Fruit fly (Drosophila melanogaster) whole organism, embryonic: ENCODE results near the gene Polr3G.

Experiments used
- Antp ChIP-seq: fragments of 200-800 bp; sonication (Bioruptor generic); optimal IDR thresholded peaks from 3 replicates; lab custom pipeline; 2016; ENCODE audit warnings: missing biosample characterization, missing genetic modification characterization
- B-H1 ChIP-seq: fragments of 200-800 bp; sonication (Bioruptor generic); IDR thresholded peaks from 3 replicates; pipeline ENCODE4 v1.3.6; 2022; ENCODE audit warnings: missing biosample characterization, missing genetic modification characterization
- C15 ChIP-seq: fragments of 200-800 bp; sonication (Bioruptor generic); IDR thresholded peaks from 3 replicates; pipeline ENCODE4 v1.3.6; 2022; ENCODE audit warnings: missing biosample characterization, missing genetic modification characterization
- CG10431 ChIP-seq: fragments of 200-800 bp; sonication (Bioruptor generic); optimal IDR thresholded peaks from 3 replicates; lab custom pipeline; 2018; ENCODE audit warnings: missing biosample characterization, mild to moderate bottlenecking, missing genetic modification characterization
- CG10979 ChIP-seq: fragments of 200-800 bp; sonication (Bioruptor generic); optimal IDR thresholded peaks from 2 replicates; lab custom pipeline; 2018; ENCODE audit warnings: missing biosample characterization, mild to moderate bottlenecking, missing genetic modification characterization, moderate library complexity
- CG12659 ChIP-seq: fragments of 200-800 bp; sonication (Bioruptor generic); optimal IDR thresholded peaks from 3 replicates; lab custom pipeline; 2017; ENCODE audit warnings: mild to moderate bottlenecking, missing biosample characterization, missing genetic modification reagents, missing genetic modification characterization
- CG14014 ChIP-seq: fragments of 200-800 bp; sonication (Bioruptor generic); IDR thresholded peaks from 2 replicates; pipeline ENCODE4 v1.3.6; 2022; ENCODE audit warnings: missing biosample characterization, missing genetic modification characterization
- CG15073 ChIP-seq: fragments of 200-800 bp; sonication (Bioruptor generic); optimal IDR thresholded peaks from 2 replicates; lab custom pipeline; 2016; ENCODE audit warnings: missing biosample characterization, missing genetic modification characterization
- CG1529 ChIP-seq: fragments of 200-800 bp; sonication (Bioruptor generic); optimal IDR thresholded peaks from 3 replicates; lab custom pipeline; 2018; ENCODE audit warnings: missing biosample characterization, missing genetic modification characterization
- CG16863 ChIP-seq: fragments of 200-800 bp; sonication (Bioruptor generic); optimal IDR thresholded peaks from 3 replicates; lab custom pipeline; 2016; ENCODE audit warnings: missing biosample characterization, missing genetic modification characterization
- CG17802 ChIP-seq: fragments of 200-800 bp; sonication (Bioruptor generic); optimal IDR thresholded peaks from 2 replicates; lab custom pipeline; 2018; ENCODE audit warnings: missing biosample characterization, mild to moderate bottlenecking, missing genetic modification characterization, moderate library complexity
- CG1792 ChIP-seq: fragments of 200-800 bp; sonication (Bioruptor generic); optimal IDR thresholded peaks from 2 replicates; lab custom pipeline; 2016; ENCODE audit warnings: missing biosample characterization, missing genetic modification characterization
- CG18262 ChIP-seq: fragments of 200-800 bp; optimal IDR thresholded peaks from 3 replicates; lab custom pipeline; 2019; ENCODE audit warnings: missing biosample characterization, mild to moderate bottlenecking, missing genetic modification characterization, moderate library complexity
- CG3995 ChIP-seq: fragments of 200-800 bp; sonication (Bioruptor generic); optimal IDR thresholded peaks from 3 replicates; lab custom pipeline; 2016; ENCODE audit warnings: missing biosample characterization, missing genetic modification characterization
- CG8388 ChIP-seq: fragments of 200-800 bp; sonication (Bioruptor generic); optimal IDR thresholded peaks from 2 replicates; lab custom pipeline; 2019; ENCODE audit warnings: missing biosample characterization, mild to moderate bottlenecking, missing genetic modification characterization, moderate library complexity
- Dp ChIP-seq: fragments of 200-800 bp; sonication (Bioruptor generic); optimal IDR thresholded peaks from 2 replicates; lab custom pipeline; 2018; ENCODE audit warnings: missing biosample characterization, mild to moderate bottlenecking, missing genetic modification characterization, moderate library complexity
- GATAe ChIP-seq: fragments of 200-800 bp; sonication (Bioruptor generic); conservative IDR thresholded peaks from 2 replicates; pipeline ENCODE4 v1.3.6; 2022; ENCODE audit warnings: missing biosample characterization, missing genetic modification characterization
- HmgD ChIP-seq: fragments of 200-800 bp; sonication (Bioruptor generic); optimal IDR thresholded peaks from 3 replicates; lab custom pipeline; 2016; ENCODE audit warnings: missing biosample characterization, missing genetic modification characterization
- HmgZ ChIP-seq: fragments of 200-800 bp; sonication (Bioruptor generic); optimal IDR thresholded peaks from 2 replicates; lab custom pipeline; 2018; ENCODE audit warnings: missing biosample characterization, mild to moderate bottlenecking, missing genetic modification characterization
- Hr78 ChIP-seq, 2 experiments: fragments of 200-800 bp in 1 of 2; fragments of >200 bp in 1 of 2; sonication (Bioruptor generic) in 1 of 2; optimal IDR thresholded peaks; 2 replicates each; lab custom pipeline; 2017 to 2019; ENCODE audit warnings: missing biosample characterization in 2 of 2, missing genetic modification characterization in 2 of 2, mild to moderate bottlenecking in 1 of 2, moderate library complexity in 1 of 2
- Lhr ChIP-seq: fragments of 200-800 bp; sonication (Bioruptor generic); optimal IDR thresholded peaks from 3 replicates; lab custom pipeline; 2017; ENCODE audit warnings: mild to moderate bottlenecking, missing biosample characterization, missing genetic modification reagents, missing genetic modification characterization
- Lim3 ChIP-seq: fragments of 200-800 bp; sonication (Bioruptor generic); IDR thresholded peaks from 2 replicates; pipeline ENCODE4 v1.3.6; 2022; ENCODE audit warnings: missing biosample characterization, missing genetic modification characterization
- Med ChIP-seq: fragments of 200-800 bp; sonication (Bioruptor generic); peaks from one replicate; lab custom pipeline; 2016; ENCODE audit warnings: missing biosample characterization, missing genetic modification characterization, mild to moderate bottlenecking, inconsistent platforms, moderate library complexity
- Meics ChIP-seq: fragments of 200-800 bp; sonication (Bioruptor generic); optimal IDR thresholded peaks from 2 replicates; lab custom pipeline; 2017; ENCODE audit warnings: missing biosample characterization, mild to moderate bottlenecking, missing genetic modification characterization
- Mrtf ChIP-seq: fragments of 200-800 bp; sonication (Bioruptor generic); IDR thresholded peaks from 3 replicates; pipeline ENCODE4 v1.3.6; 2022; ENCODE audit warnings: missing biosample characterization, missing genetic modification characterization
- Opbp ChIP-seq: fragments of 200-800 bp; sonication (Bioruptor generic); IDR thresholded peaks from 3 replicates; pipeline ENCODE4 v1.3.6; 2022; ENCODE audit warnings: missing biosample characterization, missing genetic modification characterization; ENCODE audit not compliant: partially characterized antibody
- Ravus ChIP-seq: fragments of 200-800 bp; sonication (Bioruptor generic); IDR thresholded peaks from 2 replicates; pipeline ENCODE4 v1.3.6; 2022; ENCODE audit warnings: missing biosample characterization, missing genetic modification characterization
- YL-1 ChIP-seq: fragments of 200-800 bp; sonication (Bioruptor generic); optimal IDR thresholded peaks from 3 replicates; lab custom pipeline; 2017; ENCODE audit warnings: missing biosample characterization, mild to moderate bottlenecking, missing genetic modification characterization
- ab ChIP-seq: fragments of 200-800 bp; sonication (Bioruptor generic); optimal IDR thresholded peaks from 2 replicates; lab custom pipeline; 2016; ENCODE audit warnings: missing biosample characterization, missing genetic modification characterization
- aop ChIP-seq: fragments of 200-800 bp; sonication (Bioruptor generic); IDR thresholded peaks from 2 replicates; pipeline ENCODE4 v1.3.6; 2022; ENCODE audit warnings: missing biosample characterization, missing genetic modification characterization
- bab2 ChIP-seq: fragments of 200-800 bp; sonication (Bioruptor generic); optimal IDR thresholded peaks from 2 replicates; lab custom pipeline; 2016; ENCODE audit warnings: missing biosample characterization, missing genetic modification characterization
- bbx ChIP-seq: fragments of 200-800 bp; sonication (Bioruptor generic); IDR thresholded peaks from 2 replicates; pipeline ENCODE4 v1.3.6; 2022; ENCODE audit warnings: missing biosample characterization, missing genetic modification characterization; ENCODE audit not compliant: partially characterized antibody
- cas ChIP-seq: fragments of 200-800 bp; sonication (Bioruptor generic); IDR thresholded peaks from 2 replicates; pipeline ENCODE4 v1.3.6; 2022; ENCODE audit warnings: missing biosample characterization, missing genetic modification characterization
- cg ChIP-seq: fragments of 200-800 bp; sonication (Bioruptor generic); optimal IDR thresholded peaks from 3 replicates; lab custom pipeline; 2019; ENCODE audit warnings: missing biosample characterization, mild to moderate bottlenecking, missing genetic modification characterization, moderate library complexity
- ci ChIP-seq: fragments of 200-800 bp; sonication (Bioruptor generic); IDR thresholded peaks from 3 replicates; pipeline ENCODE4 v1.3.6; 2022; ENCODE audit warnings: missing biosample characterization, missing genetic modification characterization
- crol ChIP-seq: fragments of 200-800 bp; sonication (Bioruptor generic); IDR thresholded peaks from 2 replicates; pipeline ENCODE4 v1.3.6; 2022; ENCODE audit warnings: missing biosample characterization, missing genetic modification characterization
- dimm ChIP-seq: fragments of 200-800 bp; sonication (Bioruptor generic); IDR thresholded peaks from 2 replicates; pipeline ENCODE4 v1.3.6; 2022; ENCODE audit warnings: missing biosample characterization, missing genetic modification characterization
- disco-r ChIP-seq: fragments of 200-800 bp; sonication (Bioruptor generic); optimal IDR thresholded peaks from 2 replicates; lab custom pipeline; 2016; ENCODE audit warnings: missing biosample characterization, missing genetic modification characterization
- gem ChIP-seq: fragments of 200-800 bp; sonication (Bioruptor generic); optimal IDR thresholded peaks from 2 replicates; lab custom pipeline; 2019; ENCODE audit warnings: missing biosample characterization, mild to moderate bottlenecking, missing genetic modification characterization, moderate library complexity
- hkb ChIP-seq, 2 experiments: fragments of 200-800 bp in 1 of 2; fragments of >200 bp in 1 of 2; sonication (Bioruptor generic) in 1 of 2; IDR thresholded peaks in 1 of 2; optimal IDR thresholded peaks in 1 of 2; 2 replicates each; pipeline versions ENCODE4 v1.3.6 to Lab custom; 2017 to 2022; ENCODE audit warnings: missing biosample characterization in 1 of 2, missing genetic modification characterization in 1 of 2
- klu ChIP-seq: fragments of 200-800 bp; sonication (Bioruptor generic); IDR thresholded peaks from 2 replicates; pipeline ENCODE4 v1.3.6; 2022; ENCODE audit warnings: missing biosample characterization, missing genetic modification characterization
- lab ChIP-seq: fragments of 200-800 bp; sonication (Bioruptor generic); optimal IDR thresholded peaks from 3 replicates; lab custom pipeline; 2017; ENCODE audit warnings: missing biosample characterization, missing genetic modification characterization, mild to moderate bottlenecking, moderate library complexity, missing genetic modification reagents
- luna ChIP-seq: fragments of 200-800 bp; sonication (Bioruptor generic); optimal IDR thresholded peaks from 2 replicates; lab custom pipeline; 2016; ENCODE audit warnings: missing biosample characterization, missing genetic modification characterization
- mirr ChIP-seq: fragments of 200-800 bp; sonication (Bioruptor generic); optimal IDR thresholded peaks from 3 replicates; lab custom pipeline; 2018; ENCODE audit warnings: missing biosample characterization, mild to moderate bottlenecking, missing genetic modification characterization
- pfk ChIP-seq: fragments of 200-800 bp; sonication (Bioruptor generic); optimal IDR thresholded peaks from 2 replicates; lab custom pipeline; 2018; ENCODE audit warnings: missing biosample characterization, mild to moderate bottlenecking, missing genetic modification characterization, moderate library complexity
- pzg ChIP-seq: fragments of 200-800 bp; sonication (Bioruptor generic); optimal IDR thresholded peaks from 3 replicates; lab custom pipeline; 2018; ENCODE audit warnings: missing biosample characterization, mild to moderate bottlenecking, missing genetic modification characterization, moderate library complexity
- ranshi ChIP-seq: fragments of 200-800 bp; sonication (Bioruptor generic); IDR thresholded peaks from 2 replicates; pipeline ENCODE4 v1.3.6; 2022; ENCODE audit warnings: missing biosample characterization, missing genetic modification characterization
- ro ChIP-seq: fragments of 200-800 bp; sonication (Bioruptor generic); IDR thresholded peaks from 2 replicates; pipeline ENCODE4 v1.3.6; 2022; ENCODE audit warnings: missing biosample characterization, missing genetic modification characterization
- run ChIP-seq: fragments of 200-800 bp; sonication (Bioruptor generic); optimal IDR thresholded peaks from 3 replicates; lab custom pipeline; 2018; ENCODE audit warnings: missing biosample characterization, mild to moderate bottlenecking, missing genetic modification characterization
- seq ChIP-seq: fragments of 200-800 bp; sonication (Bioruptor generic); IDR thresholded peaks from 2 replicates; pipeline ENCODE4 v1.3.6; 2022; ENCODE audit warnings: missing biosample characterization, missing genetic modification characterization
- stc ChIP-seq: fragments of 200-800 bp; sonication (Bioruptor generic); IDR thresholded peaks from 2 replicates; pipeline ENCODE4 v1.3.6; 2022; ENCODE audit warnings: missing biosample characterization, missing genetic modification characterization
- yki ChIP-seq: fragments of >200 bp; optimal IDR thresholded peaks from 3 replicates; lab custom pipeline; 2018

Polr3G gene

DNA sequence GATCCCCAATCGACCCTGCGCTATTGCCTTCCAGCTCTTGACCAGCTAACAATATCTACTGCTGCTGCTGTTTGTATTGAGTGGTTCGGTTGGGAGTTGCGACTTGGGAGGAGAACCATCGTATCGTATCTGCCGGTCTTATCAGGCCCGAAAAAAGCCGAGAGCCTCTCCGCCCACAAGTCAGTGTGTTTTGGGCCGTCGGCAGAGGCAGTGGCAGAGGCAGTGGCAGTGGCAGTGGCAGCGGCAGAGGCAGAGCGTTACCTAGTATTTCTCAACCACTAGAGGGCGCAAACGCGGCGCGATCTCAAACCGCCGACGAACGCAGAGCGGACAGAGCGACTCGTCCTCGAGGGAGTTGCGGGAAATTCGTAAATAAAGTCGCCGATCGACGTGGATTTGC is 43.2 kb upstream of the Polr3G start, which contains the start of gene SecCl:
SecCl (plus strand) TSS at position 18 of the 400 bp plus-strand sequence.
- TF ChIP-seq CG14014 (GFP tag; lab: Robert Waterston, UW) (no peak), CG18262 (tag; lab: Kevin White, UChicago) (no peak), cg (no peak), seq (GFP tag; lab: Robert Waterston, UW) (no peak), CG10431 (GFP tag; lab: Kevin White, UChicago) (no peak), cas (GFP tag; lab: Robert Waterston, UW) (no peak), CG8388 (no peak), HmgZ (tag; lab: Kevin White, UChicago) (peak; percentile 60), Lim3 (GFP tag; lab: Robert Waterston, UW) (no peak), stc (GFP tag; lab: Robert Waterston, UW) (no peak), bbx (GFP tag; lab: Robert Waterston, UW) (no peak), gem (tag; lab: Kevin White, UChicago) (no peak), Ravus (GFP tag; lab: Robert Waterston, UW) (no peak), hkb (optimal IDR thresholded peaks at IDR 0.05; lab: Kevin White, UChicago) (no peak), hkb (GFP tag; IDR thresholded peaks at IDR 0.05; lab: Robert Waterston, UW) (no peak), luna (GFP tag; lab: Kevin White, UChicago) (no peak), ci (peak; percentile 55; the same call in 1 of the 3 replicates), run (tag; lab: Kevin White, UChicago) (no peak), CG3995 (GFP tag; lab: Kevin White, UChicago) (no peak), yki (no peak), pzg (no peak), ro (no peak), bab2 (GFP tag; lab: Kevin White, UChicago) (no peak), pfk (GFP tag; lab: Kevin White, UChicago) (no peak), CG1529 (no peak), Meics (GFP tag; lab: Kevin White, UChicago) (no peak), YL-1 (GFP tag; lab: Kevin White, UChicago) (no peak), B-H1 (GFP tag; lab: Robert Waterston, UW) (no peak), CG17802 (tag; lab: Kevin White, UChicago) (no peak), Lhr (no peak), CG10979 (tag; lab: Kevin White, UChicago) (no peak), GATAe (peak; percentile 53), ranshi (GFP tag; lab: Robert Waterston, UW) (no peak), Hr78 (GFP tag; optimal IDR thresholded peaks at IDR 0.05; lab: Kevin White, UChicago) (no peak), Opbp (GFP tag; lab: Robert Waterston, UW) (no peak), dimm (GFP tag; lab: Robert Waterston, UW) (no peak), C15 (GFP tag; lab: Robert Waterston, UW) (0 out of 3 replicates have a peak, but pooled peaks have one; percentile 4), mirr (GFP tag; lab: Kevin White, UChicago) (peak; percentile 36), Mrtf (GFP tag; lab: Robert Waterston, UW) (no peak), lab (GFP tag; lab: Kevin White, UChicago) (peak; percentile 23), Med (GFP tag; lab: Kevin White, UChicago) (peak; percentile 62), disco-r (no peak), CG12659 (no peak), Antp (GFP tag; lab: Kevin White, UChicago) (no peak), crol (GFP tag; lab: Robert Waterston, UW) (no peak), ab (GFP tag; lab: Kevin White, UChicago) (no peak), CG1792 (GFP tag; lab: Kevin White, UChicago) (no peak), CG15073 (GFP tag; lab: Kevin White, UChicago) (no peak), klu (GFP tag; lab: Robert Waterston, UW) (no peak), Dp (GFP tag; lab: Kevin White, UChicago) (no peak), aop (GFP tag; lab: Robert Waterston, UW) (0 out of 2 replicates have a peak, but pooled peaks have one; percentile 11), HmgD (GFP tag; lab: Kevin White, UChicago) (no peak), CG16863 (no peak)
